Fruit fly (Drosophila melanogaster) Kc167 (cell line): ENCODE results near the gene CG5096.

Experiments used
- Sin3A ChIP-seq: fragments of >200 bp; optimal IDR thresholded peaks from 2 replicates; lab custom pipeline; 2018; ENCODE audit warnings: missing external identifiers
- insv ChIP-seq: fragments of >200 bp; optimal IDR thresholded peaks from 3 replicates; lab custom pipeline; 2018; ENCODE audit warnings: missing external identifiers

- TF ChIP-seq Sin3A = no peak
- TF ChIP-seq insv = no peak
Measured at dm6 chr2L:10396488-10396824, 14.4 kb downstream of the CG5096 start, which contains the start of gene Cnot4.
